Fruit fly (Drosophila melanogaster): ENCODE data around the gene betaGlu.

dm6 chr3R:31765145-31765544 is 6.5 kb downstream of the betaGlu start:
- TF ChIP-seq dac (GFP tag; optimal IDR thresholded peaks at IDR 0.05), result no peak
- no peak for TF ChIP-seq CG10669 (GFP tag; optimal IDR thresholded peaks at IDR 0.05)
- no peak for TF ChIP-seq CG3919 (GFP tag; optimal IDR thresholded peaks at IDR 0.05)
- TF ChIP-seq lz (GFP tag; optimal IDR thresholded peaks at IDR 0.05), result no peak
- TF ChIP-seq fd59A (GFP tag; optimal IDR thresholded peaks at IDR 0.05), result no peak
- no peak for TF ChIP-seq CG11294 (GFP tag; IDR thresholded peaks at IDR 0.05)
- TF ChIP-seq Eip93F (GFP tag; optimal IDR thresholded peaks at IDR 0.05), result no peak
- no peak for TF ChIP-seq Sox15 (GFP tag; optimal IDR thresholded peaks at IDR 0.05)
- no peak for TF ChIP-seq CG15336 (GFP tag; IDR thresholded peaks at IDR 0.05)
- no peak for TF ChIP-seq CG31627 (GFP tag; optimal IDR thresholded peaks at IDR 0.05)
- TF ChIP-seq eg (GFP tag; IDR thresholded peaks at IDR 0.05), result no peak
- no peak for TF ChIP-seq Hr38 (GFP tag; optimal IDR thresholded peaks at IDR 0.05)
- TF ChIP-seq CG6276 (GFP tag; optimal IDR thresholded peaks at IDR 0.05), result no peak
- no peak for TF ChIP-seq Blimp-1 (GFP tag; optimal IDR thresholded peaks at IDR 0.05)

All from whole organism, prepupa.